Worm (Caenorhabditis elegans): ENCODE results near the gene F46H6.5.

Gene F46H6.5

ce11 chrX:4507122-4507681 is 15.2 kb upstream of the F46H6.5 start:
- TF ChIP-seq unc-62 (GFP tag; optimal IDR thresholded peaks at IDR 0.05) = no peak

DNA sequence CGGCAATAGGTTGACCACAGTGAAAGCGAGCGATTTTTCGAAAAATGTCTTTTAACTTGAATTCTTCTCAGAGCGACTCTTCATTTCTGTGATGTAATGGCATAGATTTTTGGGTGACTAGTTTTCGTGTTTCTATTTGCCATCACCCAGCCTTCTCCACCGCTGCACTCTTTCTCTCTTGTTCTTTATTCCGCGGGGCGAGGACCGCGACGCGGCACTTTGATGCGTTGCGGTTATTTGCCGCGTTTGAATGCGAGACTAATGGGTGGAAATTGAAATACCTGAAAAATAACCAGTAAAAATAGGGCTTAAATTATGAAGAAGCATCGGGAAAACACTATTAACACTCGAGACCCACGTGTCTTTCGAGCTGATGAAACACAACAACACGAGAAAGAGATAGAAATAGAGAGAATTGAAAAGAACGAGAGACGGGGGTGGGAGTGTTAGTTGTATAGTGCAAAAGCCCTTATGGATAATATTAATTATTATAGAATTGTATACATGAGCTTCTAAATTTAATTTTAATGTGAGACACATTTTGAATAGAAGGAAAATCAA is 12.2 kb upstream of the F46H6.5 start, which contains the start of gene dgk-2:
Gene dgk-2, minus strand, starts transcription at position 281 of the 561 bp plus-strand sequence.
- no peak for TF ChIP-seq unc-62 (GFP tag; optimal IDR thresholded peaks at IDR 0.05)

ce11 chrX:4503259-4503658 is 11.3 kb upstream of the F46H6.5 start:
- no peak for TF ChIP-seq unc-62 (GFP tag; optimal IDR thresholded peaks at IDR 0.05)

ce11 chrX:4502039-4502438 is 10.0 kb upstream of the F46H6.5 start:
- no peak for TF ChIP-seq unc-62 (GFP tag; optimal IDR thresholded peaks at IDR 0.05)

DNA sequence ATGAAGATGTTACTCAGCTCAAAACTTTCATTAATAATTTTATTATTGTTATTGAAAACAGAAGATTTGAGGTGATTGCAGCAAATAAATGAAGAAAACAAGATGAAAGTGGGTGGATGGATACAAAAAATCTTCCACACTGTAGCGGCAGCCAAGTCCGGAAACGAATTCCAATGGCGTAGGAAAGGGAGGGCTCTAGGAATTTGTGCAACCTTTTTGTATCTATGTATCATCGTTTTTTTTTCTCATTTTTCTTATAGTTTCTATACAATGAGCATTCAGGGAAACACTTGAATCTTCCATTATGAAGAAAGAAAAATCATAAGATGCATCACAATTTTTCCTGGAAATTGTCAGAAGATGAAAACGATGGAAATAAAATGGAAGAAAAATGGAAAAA is 8.5 kb upstream of the F46H6.5 start:
- TF ChIP-seq unc-62 (GFP tag; optimal IDR thresholded peaks at IDR 0.05) = no peak

- no peak for TF ChIP-seq unc-62 (GFP tag; optimal IDR thresholded peaks at IDR 0.05)
These were observed 6.5 kb upstream of the F46H6.5 start for ce11 chrX:4498478-4498877.

- no peak for TF ChIP-seq unc-62 (GFP tag; optimal IDR thresholded peaks at IDR 0.05)
These were observed 6.1 kb upstream of the F46H6.5 start for ce11 chrX:4498078-4498477.

ce11 chrX:4495814-4496567 is 4.0 kb upstream of the F46H6.5 start:
- no peak for TF ChIP-seq unc-62 (GFP tag; optimal IDR thresholded peaks at IDR 0.05)

DNA sequence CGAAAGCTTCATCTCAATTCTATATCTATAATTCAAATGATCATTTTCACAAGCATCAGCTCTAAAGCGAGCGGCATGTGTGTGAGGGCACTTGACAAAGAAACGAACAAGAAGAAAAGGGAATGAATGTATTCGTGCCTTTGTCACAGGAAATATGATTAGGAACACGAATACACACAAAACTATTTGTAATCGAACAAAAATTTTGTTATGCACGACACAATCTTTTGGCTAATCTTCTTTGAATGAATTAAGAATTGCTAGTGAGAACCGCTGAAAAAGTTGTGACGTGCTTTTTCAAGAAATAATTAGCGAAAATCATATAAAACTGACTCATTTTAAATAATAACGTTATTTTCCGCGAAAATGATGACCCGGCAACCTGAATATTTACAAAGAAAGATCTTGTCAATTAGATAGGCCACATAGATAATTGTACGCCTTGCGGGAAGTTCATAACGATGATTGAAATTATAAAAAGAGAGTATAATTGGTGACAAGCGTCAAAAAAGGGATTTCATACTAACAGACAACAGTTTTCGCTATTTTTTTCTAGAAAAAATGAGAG is 1.5 kb upstream of the F46H6.5 start:
- TF ChIP-seq unc-62 (GFP tag; optimal IDR thresholded peaks at IDR 0.05) = no peak

DNA sequence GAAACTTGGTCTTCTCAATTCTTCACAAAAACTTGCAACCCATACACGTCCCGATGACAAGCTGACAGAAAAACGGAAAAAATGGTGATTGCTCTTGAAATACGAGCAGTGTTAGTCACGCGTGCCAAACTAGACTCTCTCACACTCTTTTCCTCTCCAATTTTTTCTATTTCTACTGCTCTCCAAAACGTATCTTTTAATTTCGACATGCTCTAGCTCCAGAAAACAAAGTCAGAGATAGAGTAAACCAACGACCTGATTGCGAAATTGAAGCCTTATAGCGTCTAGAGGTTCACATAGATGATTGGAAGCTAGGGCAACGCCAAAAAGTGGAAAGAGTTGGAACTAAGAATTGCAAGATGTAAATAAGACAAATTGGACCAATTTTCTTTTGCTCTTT is 1.6 kb downstream of the F46H6.5 start:
- no peak for TF ChIP-seq unc-62 (GFP tag; optimal IDR thresholded peaks at IDR 0.05)

DNA sequence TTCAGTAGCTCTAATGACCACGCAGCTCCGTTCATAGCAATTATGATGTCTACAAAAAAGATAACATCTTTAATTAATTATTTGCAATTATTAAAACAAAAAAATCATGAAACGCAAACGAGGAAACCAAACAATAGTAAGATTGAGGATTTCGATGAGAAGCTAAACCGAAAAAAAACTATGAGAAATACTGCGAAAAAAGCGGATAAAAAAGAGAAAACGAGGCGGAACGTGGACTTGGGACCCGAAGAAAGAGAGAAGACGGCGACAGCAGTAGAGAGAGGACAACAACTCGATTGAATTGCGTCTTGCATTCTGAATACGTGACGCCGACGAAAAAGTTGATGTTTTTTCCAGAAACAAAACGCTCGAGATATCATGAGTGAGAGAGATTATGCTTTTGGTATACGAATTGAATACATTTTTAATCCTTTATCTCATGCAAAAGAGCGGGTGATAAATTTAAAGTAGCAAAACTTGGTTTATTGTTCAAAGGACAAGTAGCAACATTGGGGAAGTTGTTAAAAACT is 3.1 kb downstream of the F46H6.5 start, which contains the start of gene ncr-1:
Gene ncr-1, minus strand, starts transcription at position 51 of the 530 bp plus-strand sequence.
- no peak for TF ChIP-seq unc-62 (GFP tag; optimal IDR thresholded peaks at IDR 0.05)

ce11 chrX:4484072-4484471 is 7.9 kb downstream of the F46H6.5 start:
- no peak for TF ChIP-seq unc-62 (GFP tag; optimal IDR thresholded peaks at IDR 0.05)

DNA sequence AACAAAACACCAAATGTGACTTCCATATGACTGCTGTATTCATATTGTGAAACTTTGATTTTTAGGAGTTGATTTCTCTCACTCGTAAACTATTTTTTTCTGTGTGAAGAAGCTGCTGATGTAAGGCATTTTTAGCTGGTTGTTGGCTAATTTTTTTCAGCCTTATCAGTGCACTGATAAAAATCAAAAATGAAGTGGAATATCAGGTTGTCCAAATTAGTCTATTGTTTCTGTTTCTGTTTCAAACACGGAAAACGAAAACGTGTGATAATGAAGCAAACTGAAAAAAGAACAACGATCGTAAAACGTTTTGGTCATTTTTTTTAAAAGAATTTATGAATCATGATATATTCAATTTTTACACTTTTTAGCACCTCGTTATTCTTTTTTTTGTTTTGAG is 11.2 kb downstream of the F46H6.5 start:
- no peak for TF ChIP-seq unc-62 (GFP tag; optimal IDR thresholded peaks at IDR 0.05)

- no peak for TF ChIP-seq unc-62 (GFP tag; optimal IDR thresholded peaks at IDR 0.05)
These were observed 12.0 kb downstream of the F46H6.5 start for ce11 chrX:4479960-4480359.

- no peak for TF ChIP-seq unc-62 (GFP tag; optimal IDR thresholded peaks at IDR 0.05)
These were observed 13.5 kb downstream of the F46H6.5 start for ce11 chrX:4478503-4478902.

- no peak for TF ChIP-seq unc-62 (GFP tag; optimal IDR thresholded peaks at IDR 0.05)
These were observed 22.7 kb downstream of the F46H6.5 start, which contains the start of gene asb-2 for ce11 chrX:4469297-4469816. Gene asb-2, plus strand, starts transcription at chrX:4469766.
